Fruit fly (Drosophila melanogaster) whole organism, embryonic: ENCODE data around the gene mei-218.
A peak's percentile ranks its signal among the peaks of the same experiment; 100 is the strongest.

Experiments used
- B-H2 ChIP-seq: fragments of 200-800 bp; sonication (Bioruptor generic); optimal IDR thresholded peaks from 2 replicates; lab custom pipeline; 2018; ENCODE audit warnings: missing biosample characterization, mild to moderate bottlenecking, missing genetic modification characterization
- Bgb ChIP-seq: fragments of 200-800 bp; sonication (Bioruptor generic); IDR thresholded peaks from 2 replicates; pipeline ENCODE4 v1.3.6; 2022; ENCODE audit warnings: missing biosample characterization, missing genetic modification characterization; ENCODE audit not compliant: partially characterized antibody
- Bteb2 ChIP-seq: fragments of 200-800 bp; sonication (Bioruptor generic); optimal IDR thresholded peaks from 2 replicates; lab custom pipeline; 2016; ENCODE audit warnings: missing biosample characterization, missing genetic modification characterization
- CG12391 ChIP-seq: fragments of 200-800 bp; sonication (Bioruptor generic); optimal IDR thresholded peaks from 3 replicates; lab custom pipeline; 2018; ENCODE audit warnings: missing biosample characterization, mild to moderate bottlenecking, missing genetic modification characterization, moderate library complexity
- CG13287 ChIP-seq: fragments of 200-800 bp; sonication (Bioruptor generic); IDR thresholded peaks from 2 replicates; pipeline ENCODE4 v1.3.6; 2022; ENCODE audit warnings: missing biosample characterization, missing genetic modification characterization; ENCODE audit not compliant: partially characterized antibody
- CG13775 ChIP-seq: fragments of 200-800 bp; sonication (Bioruptor generic); optimal IDR thresholded peaks from 3 replicates; lab custom pipeline; 2017; ENCODE audit warnings: missing biosample characterization, mild to moderate bottlenecking, missing genetic modification characterization
- CG15514 ChIP-seq: fragments of 200-800 bp; sonication (Bioruptor generic); optimal IDR thresholded peaks from 3 replicates; lab custom pipeline; 2017; ENCODE audit warnings: missing biosample characterization, missing genetic modification characterization, mild to moderate bottlenecking, moderate library complexity, missing genetic modification reagents
- CG17186 ChIP-seq: fragments of 200-800 bp; sonication (Bioruptor generic); optimal IDR thresholded peaks from 3 replicates; lab custom pipeline; 2017; ENCODE audit warnings: missing biosample characterization, missing genetic modification reagents, missing genetic modification characterization
- CG17361 ChIP-seq: fragments of 200-800 bp; sonication (Bioruptor generic); IDR thresholded peaks from 3 replicates; pipeline ENCODE4 v1.3.6; 2022; ENCODE audit warnings: missing biosample characterization, missing genetic modification characterization
- CG18011 ChIP-seq: fragments of 200-800 bp; sonication (Bioruptor generic); optimal IDR thresholded peaks from 2 replicates; lab custom pipeline; 2017; ENCODE audit warnings: missing biosample characterization, missing genetic modification characterization, mild to moderate bottlenecking, moderate library complexity, missing genotype
- CG2116 ChIP-seq: fragments of 200-800 bp; sonication (Bioruptor generic); optimal IDR thresholded peaks from 3 replicates; lab custom pipeline; 2018; ENCODE audit warnings: missing biosample characterization, mild to moderate bottlenecking, missing genetic modification characterization
- CG2712 ChIP-seq: fragments of 200-800 bp; optimal IDR thresholded peaks from 3 replicates; lab custom pipeline; 2019; ENCODE audit warnings: missing biosample characterization, mild to moderate bottlenecking, missing genetic modification characterization, moderate library complexity
- CG32532 ChIP-seq: fragments of 200-800 bp; sonication (Bioruptor generic); IDR thresholded peaks from 2 replicates; pipeline ENCODE4 v1.3.6; 2022; ENCODE audit warnings: missing biosample characterization, missing genetic modification characterization
- CG3847 ChIP-seq: fragments of 200-800 bp; sonication (Bioruptor generic); IDR thresholded peaks from 2 replicates; pipeline ENCODE4 v1.3.6; 2022; ENCODE audit warnings: missing biosample characterization, missing genetic modification characterization
- CG5953 ChIP-seq: fragments of 200-800 bp; sonication (Bioruptor generic); IDR thresholded peaks from 2 replicates; pipeline ENCODE4 v1.3.6; 2022; ENCODE audit warnings: missing biosample characterization, missing genetic modification characterization
- CG7928 ChIP-seq: fragments of 200-800 bp; sonication (Bioruptor generic); optimal IDR thresholded peaks from 2 replicates; lab custom pipeline; 2017; ENCODE audit warnings: missing biosample characterization, mild to moderate bottlenecking, missing genetic modification characterization
- CG8478 ChIP-seq: fragments of >200 bp; optimal IDR thresholded peaks from 2 replicates; lab custom pipeline; 2018
- CG9797 ChIP-seq: fragments of 200-800 bp; sonication (Bioruptor generic); optimal IDR thresholded peaks from 3 replicates; lab custom pipeline; 2018; ENCODE audit warnings: missing biosample characterization, mild to moderate bottlenecking, missing genetic modification characterization
- CTCF ChIP-seq: fragments of 200-800 bp; sonication (Bioruptor generic); optimal IDR thresholded peaks from 2 replicates; lab custom pipeline; 2017; ENCODE audit warnings: missing biosample characterization, mild to moderate bottlenecking, missing genetic modification characterization, moderate library complexity
- CoRest ChIP-seq: fragments of 200-800 bp; sonication (Bioruptor generic); optimal IDR thresholded peaks from 3 replicates; lab custom pipeline; 2018; ENCODE audit warnings: missing biosample characterization, mild to moderate bottlenecking, missing genetic modification characterization, moderate library complexity
- Dek ChIP-seq: fragments of 200-800 bp; sonication (Bioruptor generic); optimal IDR thresholded peaks from 3 replicates; lab custom pipeline; 2019; ENCODE audit warnings: missing biosample characterization, mild to moderate bottlenecking, missing genetic modification characterization, moderate library complexity
- Doc3 ChIP-seq: fragments of 200-800 bp; sonication (Bioruptor generic); IDR thresholded peaks from 3 replicates; pipeline ENCODE4 v1.3.6; 2022; ENCODE audit warnings: missing biosample characterization, missing genetic modification characterization; ENCODE audit not compliant: partially characterized antibody
- Jarid2 ChIP-seq: fragments of 200-800 bp; sonication (Bioruptor generic); optimal IDR thresholded peaks from 3 replicates; lab custom pipeline; 2017; ENCODE audit warnings: mild to moderate bottlenecking, missing biosample characterization, missing genetic modification reagents, missing genetic modification characterization
- Med ChIP-seq: fragments of 200-800 bp; sonication (Bioruptor generic); peaks from one replicate; lab custom pipeline; 2016; ENCODE audit warnings: missing biosample characterization, missing genetic modification characterization, mild to moderate bottlenecking, inconsistent platforms, moderate library complexity
- Myb ChIP-seq: fragments of 200-800 bp; sonication (Bioruptor generic); optimal IDR thresholded peaks from 2 replicates; lab custom pipeline; 2016; ENCODE audit warnings: missing biosample characterization, missing genetic modification characterization
- Pdp1 ChIP-seq, 2 experiments: fragments of 200-800 bp; sonication (Bioruptor generic); optimal IDR thresholded peaks; 3 replicates each; lab custom pipeline; 2016; ENCODE audit warnings: missing biosample characterization in 2 of 2, missing genetic modification characterization in 2 of 2, mild to moderate bottlenecking in 1 of 2, moderate library complexity in 1 of 2
- amos ChIP-seq: fragments of 200-800 bp; sonication (Bioruptor generic); IDR thresholded peaks from 2 replicates; pipeline ENCODE4 v1.3.6; 2022; ENCODE audit warnings: missing biosample characterization, missing genetic modification characterization; ENCODE audit not compliant: partially characterized antibody
- ash1 ChIP-seq: fragments of 200-800 bp; sonication (Bioruptor generic); optimal IDR thresholded peaks from 2 replicates; lab custom pipeline; 2018; ENCODE audit warnings: missing biosample characterization, mild to moderate bottlenecking, missing genetic modification characterization
- ato ChIP-seq: fragments of 200-800 bp; sonication (Bioruptor generic); IDR thresholded peaks from 2 replicates; pipeline ENCODE4 v1.3.6; 2022; ENCODE audit warnings: missing biosample characterization, missing genetic modification characterization; ENCODE audit not compliant: partially characterized antibody
- chinmo ChIP-seq: fragments of 200-800 bp; sonication (Bioruptor generic); IDR thresholded peaks from 4 replicates; pipeline ENCODE4 v1.3.6; 2022; ENCODE audit warnings: missing biosample characterization, missing genetic modification characterization; ENCODE audit not compliant: partially characterized antibody
- ci ChIP-seq: fragments of 200-800 bp; sonication (Bioruptor generic); IDR thresholded peaks from 3 replicates; pipeline ENCODE4 v1.3.6; 2022; ENCODE audit warnings: missing biosample characterization, missing genetic modification characterization
- dpn ChIP-seq, 2 experiments: fragments of 200-800 bp; sonication (Bioruptor generic); optimal IDR thresholded peaks; 3 replicates each; lab custom pipeline; 2016; ENCODE audit warnings: missing biosample characterization in 2 of 2, missing genetic modification characterization in 2 of 2
- fu2 ChIP-seq: fragments of 200-800 bp; sonication (Bioruptor generic); optimal IDR thresholded peaks from 2 replicates; lab custom pipeline; 2016; ENCODE audit warnings: missing biosample characterization, missing genetic modification characterization
- gcm ChIP-seq: fragments of 200-800 bp; sonication (Bioruptor generic); optimal IDR thresholded peaks from 2 replicates; lab custom pipeline; 2019; ENCODE audit warnings: missing biosample characterization, mild to moderate bottlenecking, missing genetic modification characterization, moderate library complexity
- inv ChIP-seq: fragments of 200-800 bp; sonication (Bioruptor generic); IDR thresholded peaks from 2 replicates; pipeline ENCODE4 v1.3.6; 2022; ENCODE audit warnings: missing biosample characterization, missing genetic modification characterization; ENCODE audit not compliant: partially characterized antibody
- knrl ChIP-seq: fragments of 200-800 bp; sonication (Bioruptor generic); IDR thresholded peaks from 3 replicates; pipeline ENCODE4 v1.3.6; 2022; ENCODE audit warnings: missing biosample characterization, missing genetic modification characterization; ENCODE audit not compliant: partially characterized antibody
- pho ChIP-seq: fragments of 200-800 bp; sonication (Bioruptor generic); optimal IDR thresholded peaks from 2 replicates; lab custom pipeline; 2016; ENCODE audit warnings: missing biosample characterization, missing genetic modification characterization
- phol ChIP-seq: fragments of 200-800 bp; sonication (Bioruptor generic); optimal IDR thresholded peaks from 3 replicates; lab custom pipeline; 2018; ENCODE audit warnings: missing biosample characterization, mild to moderate bottlenecking, missing genetic modification characterization, moderate library complexity
- pnt ChIP-seq: fragments of 200-800 bp; sonication (Bioruptor generic); optimal IDR thresholded peaks from 3 replicates; lab custom pipeline; 2016; ENCODE audit warnings: missing biosample characterization, missing genetic modification characterization
- prd ChIP-seq, 3 experiments: fragments of >200 bp in 2 of 3; fragments of 200-800 bp in 1 of 3; sonication (Bioruptor generic) in 1 of 3; optimal IDR thresholded peaks in 2 of 3; IDR thresholded peaks in 1 of 3; 2 replicates in 2 of 3; 3 replicates in 1 of 3; pipeline versions ENCODE4 v1.3.6 to Lab custom; 2017 to 2022; ENCODE audit warnings: missing biosample characterization in 1 of 3, missing genetic modification characterization in 1 of 3
- salm ChIP-seq: fragments of 200-800 bp; sonication (Bioruptor generic); optimal IDR thresholded peaks from 2 replicates; lab custom pipeline; 2018; ENCODE audit warnings: missing biosample characterization, mild to moderate bottlenecking, missing genetic modification characterization
- sens ChIP-seq: fragments of 200-800 bp; sonication (Bioruptor generic); peaks from one replicate; lab custom pipeline; 2016; ENCODE audit warnings: missing biosample characterization, missing genetic modification characterization
- seq ChIP-seq: fragments of 200-800 bp; sonication (Bioruptor generic); IDR thresholded peaks from 2 replicates; pipeline ENCODE4 v1.3.6; 2022; ENCODE audit warnings: missing biosample characterization, missing genetic modification characterization
- slbo ChIP-seq: fragments of 200-800 bp; sonication (Bioruptor generic); IDR thresholded peaks from 2 replicates; pipeline ENCODE4 v1.3.6; 2022; ENCODE audit warnings: missing biosample characterization, missing genetic modification characterization
- tna ChIP-seq: fragments of 200-800 bp; sonication (Bioruptor generic); IDR thresholded peaks from 2 replicates; pipeline ENCODE4 v1.3.6; 2022; ENCODE audit warnings: missing biosample characterization, missing genetic modification characterization; ENCODE audit not compliant: partially characterized antibody
- tup ChIP-seq: fragments of 200-800 bp; sonication (Bioruptor generic); optimal IDR thresholded peaks from 2 replicates; lab custom pipeline; 2016; ENCODE audit warnings: missing biosample characterization, mild to moderate bottlenecking, missing genetic modification characterization, moderate library complexity
- unc-4 ChIP-seq: fragments of 200-800 bp; sonication (Bioruptor generic); IDR thresholded peaks from 2 replicates; pipeline ENCODE4 v1.3.6; 2022; ENCODE audit warnings: missing biosample characterization, missing genetic modification characterization; ENCODE audit not compliant: partially characterized antibody
- zen ChIP-seq: fragments of 200-800 bp; sonication (Bioruptor generic); optimal IDR thresholded peaks from 3 replicates; lab custom pipeline; 2018; ENCODE audit warnings: missing biosample characterization, mild to moderate bottlenecking, missing genetic modification characterization, moderate library complexity
- zen2 ChIP-seq: fragments of 200-800 bp; sonication (Bioruptor generic); IDR thresholded peaks from 3 replicates; pipeline ENCODE4 v1.3.6; 2022; ENCODE audit warnings: missing biosample characterization, missing genetic modification characterization; ENCODE audit not compliant: partially characterized antibody

Gene mei-218

DNA sequence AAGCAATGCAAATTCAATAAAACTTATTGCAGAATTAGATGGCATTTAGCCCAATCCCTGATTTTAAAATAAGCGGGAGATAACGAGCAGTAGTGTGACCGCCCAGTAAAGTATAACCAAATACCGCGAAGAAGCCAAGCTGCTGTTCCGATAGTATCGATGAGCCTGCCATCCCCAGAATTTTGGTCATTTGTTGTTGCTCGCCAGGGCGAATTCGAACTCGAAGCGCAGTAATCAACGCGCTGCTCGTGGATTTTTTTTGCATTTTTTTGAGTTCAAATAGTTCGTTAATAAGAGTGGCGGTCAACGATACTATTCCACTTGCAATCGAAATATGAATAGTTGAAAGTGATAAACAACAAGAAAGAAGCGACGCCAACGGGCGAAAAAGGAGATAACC is 17.0 kb upstream of the mei-218 start, which contains the start of gene baz (continued):
- TF ChIP-seq CG9797 (GFP tag; lab: Kevin White, UChicago), result peak; percentile 90
- peak; percentile 67 for TF ChIP-seq Doc3
- no peak for TF ChIP-seq CG18011
- TF ChIP-seq B-H2 (GFP tag; lab: Kevin White, UChicago), result peak; percentile 20
- TF ChIP-seq CTCF (GFP tag; lab: Kevin White, UChicago), result peak; percentile 51
- TF ChIP-seq Jarid2 (GFP tag; lab: Kevin White, UChicago), result peak; percentile 53
- no peak for TF ChIP-seq ash1 (GFP tag; lab: Kevin White, UChicago)
- TF ChIP-seq CG32532, result no peak
- TF ChIP-seq fu2 (GFP tag; lab: Kevin White, UChicago), result no peak
- peak in 1 of 2 experiments; percentile 16 for TF ChIP-seq dpn (GFP tag; optimal IDR thresholded peaks at IDR 0.05; lab: Kevin White, UChicago)
- TF ChIP-seq ci, result peak; percentile 60; the same call in 2 of the 3 replicates
- TF ChIP-seq prd (optimal IDR thresholded peaks at IDR 0.05; lab: Kevin White, UChicago), result no peak
- TF ChIP-seq prd (GFP tag; IDR thresholded peaks at IDR 0.05; lab: Robert Waterston, UW), result 0 out of 3 replicates have a peak, but pooled peaks have one; percentile 13
- TF ChIP-seq inv (GFP tag; lab: Robert Waterston, UW), result peak; percentile 80
- TF ChIP-seq chinmo (GFP tag; lab: Robert Waterston, UW), result peak; percentile 80; the same call in 1 of the 4 replicates
- TF ChIP-seq tup (GFP tag; lab: Kevin White, UChicago), result no peak
- TF ChIP-seq phol (tag; lab: Kevin White, UChicago), result peak; percentile 30
- peak; percentile 20 for TF ChIP-seq Dek (tag; lab: Kevin White, UChicago)
- TF ChIP-seq CG5953 (GFP tag; lab: Robert Waterston, UW), result no peak
- peak; percentile 55 for TF ChIP-seq sens (GFP tag; lab: Kevin White, UChicago)
- TF ChIP-seq pho, result no peak
- TF ChIP-seq CG2712 (tag; lab: Kevin White, UChicago), result peak; percentile 10
- no peak for TF ChIP-seq CG8478 (lab: Kevin White, UChicago)
- TF ChIP-seq CG13775, result no peak
- TF ChIP-seq pnt (GFP tag; lab: Kevin White, UChicago), result no peak
- TF ChIP-seq CoRest (tag; lab: Kevin White, UChicago), result peak; percentile 17
- peak; percentile 37 for TF ChIP-seq CG7928 (GFP tag; lab: Kevin White, UChicago)
- peak; percentile 1 for TF ChIP-seq zen
- TF ChIP-seq CG17361, result 0 out of 3 replicates have a peak, but pooled peaks have one; percentile 8
- peak; percentile 88 for TF ChIP-seq CG15514
- TF ChIP-seq CG13287 (GFP tag; lab: Robert Waterston, UW), result peak; percentile 87
- peak; percentile 42 for TF ChIP-seq CG3847 (GFP tag; lab: Robert Waterston, UW)
- peak; percentile 94 for TF ChIP-seq Bgb
- no peak for TF ChIP-seq slbo
- TF ChIP-seq salm (tag; lab: Kevin White, UChicago), result no peak
- TF ChIP-seq gcm (GFP tag; lab: Kevin White, UChicago), result peak; percentile 3
- peak; percentile 85 for TF ChIP-seq unc-4
- peak; percentile 89 for TF ChIP-seq ato (GFP tag; lab: Robert Waterston, UW)
- TF ChIP-seq amos (GFP tag; lab: Robert Waterston, UW), result peak; percentile 95
- peak; percentile 66 for TF ChIP-seq Med (GFP tag; lab: Kevin White, UChicago)
- TF ChIP-seq zen2 (GFP tag; lab: Robert Waterston, UW), result peak; percentile 83
- peak; percentile 38 for TF ChIP-seq CG17186
- peak in 1 of 2 experiments; percentile 83 for TF ChIP-seq Pdp1 (GFP tag; optimal IDR thresholded peaks at IDR 0.05; lab: Kevin White, UChicago)
- no peak for TF ChIP-seq Bteb2 (GFP tag; lab: Kevin White, UChicago)
- TF ChIP-seq CG12391, result peak; percentile 15
- TF ChIP-seq CG2116 (GFP tag; lab: Kevin White, UChicago), result peak; percentile 30
- peak; percentile 86 for TF ChIP-seq knrl (GFP tag; lab: Robert Waterston, UW)
- no peak for TF ChIP-seq seq
- TF ChIP-seq Myb (GFP tag; lab: Kevin White, UChicago), result peak; percentile 75
- peak; percentile 81 for TF ChIP-seq tna (GFP tag; lab: Robert Waterston, UW)
